Fruit fly (Drosophila melanogaster) whole organism, embryonic: Measurements from ENCODE around the gene Rnf146.

ENCODE experiments used
- CG10209 ChIP-seq: fragments of 200-800 bp; sonication (Bioruptor generic); optimal IDR thresholded peaks from 3 replicates; lab custom pipeline; 2017; ENCODE audit warnings: missing biosample characterization, mild to moderate bottlenecking, missing genetic modification characterization, missing genetic modification reagents
- CG12942 ChIP-seq: fragments of 200-800 bp; sonication (Bioruptor generic); optimal IDR thresholded peaks from 3 replicates; lab custom pipeline; 2016; ENCODE audit warnings: missing biosample characterization, missing genetic modification characterization
- CG13424 ChIP-seq: fragments of 200-800 bp; sonication (Bioruptor generic); optimal IDR thresholded peaks from 2 replicates; lab custom pipeline; 2019; ENCODE audit warnings: missing biosample characterization, mild to moderate bottlenecking, missing genetic modification characterization, moderate library complexity
- CG15696 ChIP-seq: fragments of 200-800 bp; sonication (Bioruptor generic); optimal IDR thresholded peaks from 2 replicates; lab custom pipeline; 2019; ENCODE audit warnings: missing biosample characterization, mild to moderate bottlenecking, missing genetic modification characterization, moderate library complexity
- CG17612 ChIP-seq: fragments of 200-800 bp; sonication (Bioruptor generic); IDR thresholded peaks from 2 replicates; pipeline ENCODE4 v1.3.6; 2022; ENCODE audit warnings: missing biosample characterization, missing genetic modification characterization
- CG1832 ChIP-seq: fragments of 200-800 bp; sonication (Bioruptor generic); optimal IDR thresholded peaks from 2 replicates; lab custom pipeline; 2017; ENCODE audit warnings: missing biosample characterization, mild to moderate bottlenecking, missing genetic modification characterization, inconsistent platforms
- CG2678 ChIP-seq: fragments of 200-800 bp; sonication (Bioruptor generic); optimal IDR thresholded peaks from 3 replicates; lab custom pipeline; 2019; ENCODE audit warnings: missing biosample characterization, mild to moderate bottlenecking, missing genetic modification characterization, moderate library complexity
- CG2875 ChIP-seq: fragments of 200-800 bp; sonication (Bioruptor generic); optimal IDR thresholded peaks from 2 replicates; lab custom pipeline; 2017; ENCODE audit warnings: missing biosample characterization, mild to moderate bottlenecking, missing genetic modification characterization, missing genetic modification reagents
- CG2889 ChIP-seq: fragments of 200-800 bp; sonication (Bioruptor generic); IDR thresholded peaks from 3 replicates; pipeline ENCODE4 v1.3.6; 2022; ENCODE audit warnings: missing biosample characterization, missing genetic modification characterization
- CG3163 ChIP-seq: fragments of 200-800 bp; sonication (Bioruptor generic); optimal IDR thresholded peaks from 3 replicates; lab custom pipeline; 2016; ENCODE audit warnings: missing biosample characterization, missing genetic modification characterization
- CG3847 ChIP-seq: fragments of 200-800 bp; sonication (Bioruptor generic); IDR thresholded peaks from 2 replicates; pipeline ENCODE4 v1.3.6; 2022; ENCODE audit warnings: missing biosample characterization, missing genetic modification characterization
- CG3995 ChIP-seq: fragments of 200-800 bp; sonication (Bioruptor generic); optimal IDR thresholded peaks from 3 replicates; lab custom pipeline; 2016; ENCODE audit warnings: missing biosample characterization, missing genetic modification characterization
- CG4282 ChIP-seq: fragments of 200-800 bp; sonication (Bioruptor generic); optimal IDR thresholded peaks from 2 replicates; lab custom pipeline; 2016; ENCODE audit warnings: missing biosample characterization, missing genetic modification characterization
- CG4360 ChIP-seq: fragments of 200-800 bp; sonication (Bioruptor generic); IDR thresholded peaks from 2 replicates; pipeline ENCODE4 v1.3.6; 2022; ENCODE audit warnings: missing biosample characterization, missing genetic modification characterization
- CG5245 ChIP-seq: fragments of 200-800 bp; sonication (Bioruptor generic); optimal IDR thresholded peaks from 3 replicates; lab custom pipeline; 2016; ENCODE audit warnings: missing biosample characterization, missing genetic modification characterization
- CG5953 ChIP-seq: fragments of 200-800 bp; sonication (Bioruptor generic); IDR thresholded peaks from 2 replicates; pipeline ENCODE4 v1.3.6; 2022; ENCODE audit warnings: missing biosample characterization, missing genetic modification characterization
- CG8388 ChIP-seq: fragments of 200-800 bp; sonication (Bioruptor generic); optimal IDR thresholded peaks from 2 replicates; lab custom pipeline; 2019; ENCODE audit warnings: missing biosample characterization, mild to moderate bottlenecking, missing genetic modification characterization, moderate library complexity
- CG9437 ChIP-seq: fragments of 200-800 bp; sonication (Bioruptor generic); optimal IDR thresholded peaks from 2 replicates; lab custom pipeline; 2018; ENCODE audit warnings: missing biosample characterization, mild to moderate bottlenecking, missing genetic modification characterization
- CTCF ChIP-seq: fragments of 200-800 bp; sonication (Bioruptor generic); optimal IDR thresholded peaks from 2 replicates; lab custom pipeline; 2017; ENCODE audit warnings: missing biosample characterization, mild to moderate bottlenecking, missing genetic modification characterization, moderate library complexity
- Camta ChIP-seq: fragments of 200-800 bp; sonication (Bioruptor generic); optimal IDR thresholded peaks from 2 replicates; lab custom pipeline; 2016; ENCODE audit warnings: missing biosample characterization, missing genetic modification characterization
- CkIIα-i1 ChIP-seq: fragments of 200-800 bp; sonication (Bioruptor generic); IDR thresholded peaks from 2 replicates; pipeline ENCODE4 v1.3.6; 2022; ENCODE audit warnings: missing biosample characterization, missing genetic modification characterization
- CrebB ChIP-seq: fragments of 200-800 bp; sonication (Bioruptor generic); optimal IDR thresholded peaks from 3 replicates; lab custom pipeline; 2018; ENCODE audit warnings: missing biosample characterization, mild to moderate bottlenecking, missing genetic modification characterization
- Eip74EF ChIP-seq, 2 experiments: fragments of 200-800 bp in 1 of 2; fragments of >200 bp in 1 of 2; sonication (Bioruptor generic) in 1 of 2; optimal IDR thresholded peaks; 2 replicates each; lab custom pipeline; 2017 to 2019; ENCODE audit warnings: missing biosample characterization in 2 of 2, missing genetic modification characterization in 2 of 2, mild to moderate bottlenecking in 1 of 2, moderate library complexity in 1 of 2
- Lim3 ChIP-seq: fragments of 200-800 bp; sonication (Bioruptor generic); IDR thresholded peaks from 2 replicates; pipeline ENCODE4 v1.3.6; 2022; ENCODE audit warnings: missing biosample characterization, missing genetic modification characterization
- MESR4 ChIP-seq: fragments of 200-800 bp; sonication (Bioruptor generic); optimal IDR thresholded peaks from 2 replicates; lab custom pipeline; 2018; ENCODE audit warnings: missing biosample characterization, mild to moderate bottlenecking, missing genetic modification characterization, moderate library complexity
- Med ChIP-seq: fragments of 200-800 bp; sonication (Bioruptor generic); peaks from one replicate; lab custom pipeline; 2016; ENCODE audit warnings: missing biosample characterization, missing genetic modification characterization, mild to moderate bottlenecking, inconsistent platforms, moderate library complexity
- NC2β ChIP-seq: fragments of 200-800 bp; sonication (Bioruptor generic); optimal IDR thresholded peaks from 2 replicates; lab custom pipeline; 2016; ENCODE audit warnings: missing biosample characterization, missing genetic modification characterization
- Neu2 ChIP-seq: fragments of 200-800 bp; sonication (Bioruptor generic); optimal IDR thresholded peaks from 3 replicates; lab custom pipeline; 2016; ENCODE audit warnings: missing biosample characterization, missing genetic modification characterization, borderline replicate concordance
- Ptx1 ChIP-seq: fragments of 200-800 bp; sonication (Bioruptor generic); IDR thresholded peaks from 2 replicates; pipeline ENCODE4 v1.3.6; 2022; ENCODE audit warnings: missing biosample characterization, missing genetic modification characterization
- Sry-δ ChIP-seq: fragments of 200-800 bp; sonication (Bioruptor generic); optimal IDR thresholded peaks from 2 replicates; lab custom pipeline; 2016; ENCODE audit warnings: missing biosample characterization, missing genetic modification characterization
- Stat92E ChIP-seq, 3 experiments: fragments of >200 bp in 2 of 3; fragments of 200-800 bp in 1 of 3; sonication (Bioruptor generic) in 1 of 3; optimal IDR thresholded peaks; 2 replicates each; lab custom pipeline; 2017 to 2019; ENCODE audit warnings: missing biosample characterization in 3 of 3, missing genetic modification characterization in 3 of 3, mild to moderate bottlenecking in 1 of 3, moderate library complexity in 1 of 3
- ac ChIP-seq: fragments of 200-800 bp; sonication (Bioruptor generic); optimal IDR thresholded peaks from 3 replicates; lab custom pipeline; 2017; ENCODE audit warnings: missing biosample characterization, mild to moderate bottlenecking, missing genetic modification characterization
- aop ChIP-seq: fragments of 200-800 bp; sonication (Bioruptor generic); IDR thresholded peaks from 2 replicates; pipeline ENCODE4 v1.3.6; 2022; ENCODE audit warnings: missing biosample characterization, missing genetic modification characterization
- ase ChIP-seq: fragments of 200-800 bp; sonication (Bioruptor generic); IDR thresholded peaks from 3 replicates; pipeline ENCODE4 v1.3.6; 2022; ENCODE audit warnings: missing biosample characterization, missing genetic modification characterization
- bab2 ChIP-seq: fragments of 200-800 bp; sonication (Bioruptor generic); optimal IDR thresholded peaks from 2 replicates; lab custom pipeline; 2016; ENCODE audit warnings: missing biosample characterization, missing genetic modification characterization
- cwo ChIP-seq: fragments of 200-800 bp; sonication (Bioruptor generic); optimal IDR thresholded peaks from 3 replicates; lab custom pipeline; 2017; ENCODE audit warnings: missing biosample characterization, missing genetic modification characterization, mild to moderate bottlenecking, moderate library complexity, missing genetic modification reagents
- eyg ChIP-seq: fragments of 200-800 bp; sonication (Bioruptor generic); optimal IDR thresholded peaks from 3 replicates; lab custom pipeline; 2016; ENCODE audit warnings: missing biosample characterization, missing genetic modification characterization
- fu2 ChIP-seq: fragments of 200-800 bp; sonication (Bioruptor generic); optimal IDR thresholded peaks from 2 replicates; lab custom pipeline; 2016; ENCODE audit warnings: missing biosample characterization, missing genetic modification characterization
- gce ChIP-seq: fragments of 200-800 bp; sonication (Bioruptor generic); IDR thresholded peaks from 3 replicates; pipeline ENCODE4 v1.3.6; 2022; ENCODE audit warnings: missing biosample characterization, missing genetic modification characterization
- insv ChIP-seq, 2 experiments: fragments of 200-800 bp; sonication (Bioruptor generic); optimal IDR thresholded peaks; 3 replicates each; lab custom pipeline; 2016 to 2018; ENCODE audit warnings: missing biosample characterization in 2 of 2, missing genetic modification characterization in 2 of 2
- kni ChIP-seq: fragments of 200-800 bp; sonication (Bioruptor generic); optimal IDR thresholded peaks from 3 replicates; lab custom pipeline; 2017; ENCODE audit warnings: mild to moderate bottlenecking, missing biosample characterization, missing genetic modification reagents, missing genetic modification characterization
- lab ChIP-seq: fragments of 200-800 bp; sonication (Bioruptor generic); optimal IDR thresholded peaks from 3 replicates; lab custom pipeline; 2017; ENCODE audit warnings: missing biosample characterization, missing genetic modification characterization, mild to moderate bottlenecking, moderate library complexity, missing genetic modification reagents
- lilli ChIP-seq: fragments of 200-800 bp; sonication (Bioruptor generic); optimal IDR thresholded peaks from 3 replicates; lab custom pipeline; 2016; ENCODE audit warnings: missing biosample characterization, missing genetic modification characterization
- nmo ChIP-seq: fragments of 200-800 bp; sonication (Bioruptor generic); optimal IDR thresholded peaks from 2 replicates; lab custom pipeline; 2018; ENCODE audit warnings: missing biosample characterization, mild to moderate bottlenecking, missing genetic modification characterization, moderate library complexity
- ranshi ChIP-seq: fragments of 200-800 bp; sonication (Bioruptor generic); IDR thresholded peaks from 2 replicates; pipeline ENCODE4 v1.3.6; 2022; ENCODE audit warnings: missing biosample characterization, missing genetic modification characterization
- sqz ChIP-seq: fragments of 200-800 bp; sonication (Bioruptor generic); optimal IDR thresholded peaks from 3 replicates; lab custom pipeline; 2018; ENCODE audit warnings: missing biosample characterization, mild to moderate bottlenecking, missing genetic modification characterization
- stwl ChIP-seq: fragments of 200-800 bp; sonication (Bioruptor generic); optimal IDR thresholded peaks from 3 replicates; lab custom pipeline; 2018; ENCODE audit warnings: missing biosample characterization, mild to moderate bottlenecking, missing genetic modification characterization, moderate library complexity
- trem ChIP-seq: fragments of 200-800 bp; optimal IDR thresholded peaks from 3 replicates; lab custom pipeline; 2019; ENCODE audit warnings: missing biosample characterization, mild to moderate bottlenecking, missing genetic modification characterization, moderate library complexity
- unc-4 ChIP-seq: fragments of 200-800 bp; sonication (Bioruptor generic); IDR thresholded peaks from 2 replicates; pipeline ENCODE4 v1.3.6; 2022; ENCODE audit warnings: missing biosample characterization, missing genetic modification characterization; ENCODE audit not compliant: partially characterized antibody
- vfl ChIP-seq: fragments of 200-800 bp; sonication (Bioruptor generic); optimal IDR thresholded peaks from 2 replicates; lab custom pipeline; 2016; ENCODE audit warnings: missing biosample characterization, missing genetic modification characterization
- zen2 ChIP-seq: fragments of 200-800 bp; sonication (Bioruptor generic); IDR thresholded peaks from 3 replicates; pipeline ENCODE4 v1.3.6; 2022; ENCODE audit warnings: missing biosample characterization, missing genetic modification characterization; ENCODE audit not compliant: partially characterized antibody

The Rnf146 gene

dm6 chr3L:19670492-19670891 lies 27.9 kb upstream of the Rnf146 start (continued):
- TF ChIP-seq unc-4 (no peak), Camta (GFP tag; lab: Kevin White, UChicago) (no peak), trem (no peak), CG5953 (peak; percentile 50; the same call in 1 of the 2 replicates), bab2 (GFP tag; lab: Kevin White, UChicago) (no peak), MESR4 (GFP tag; lab: Kevin White, UChicago) (no peak), CG1832 (GFP tag; lab: Kevin White, UChicago) (no peak), ac (no peak), CG3163 (GFP tag; lab: Kevin White, UChicago) (no peak), CG12942 (GFP tag; lab: Kevin White, UChicago) (peak; percentile 9), ranshi (GFP tag; lab: Robert Waterston, UW) (peak; percentile 48; the same call in 1 of the 2 replicates), zen2 (GFP tag; lab: Robert Waterston, UW) (no peak), CG4282 (GFP tag; lab: Kevin White, UChicago) (no peak), Stat92E (GFP tag; optimal IDR thresholded peaks at IDR 0.05; lab: Kevin White, UChicago) (no peak), Neu2 (GFP tag; lab: Kevin White, UChicago) (no peak), aop (GFP tag; lab: Robert Waterston, UW) (no peak), fu2 (GFP tag; lab: Kevin White, UChicago) (no peak), CG4360 (no peak), CG3847 (GFP tag; lab: Robert Waterston, UW) (no peak), lilli (GFP tag; lab: Kevin White, UChicago) (no peak), CG2875 (GFP tag; lab: Kevin White, UChicago) (peak; percentile 41), NC2β (GFP tag; lab: Kevin White, UChicago) (no peak), CG5245 (GFP tag; lab: Kevin White, UChicago) (no peak), Lim3 (GFP tag; lab: Robert Waterston, UW) (0 out of 2 replicates have a peak, but pooled peaks have one; percentile 13), CG2889 (GFP tag; lab: Robert Waterston, UW) (no peak), sqz (peak; percentile 2), CG10209 (no peak), Med (GFP tag; lab: Kevin White, UChicago) (no peak), insv (GFP tag; optimal IDR thresholded peaks at IDR 0.05; lab: Kevin White, UChicago) (no peak), CG9437 (GFP tag; lab: Kevin White, UChicago) (no peak), CrebB (no peak), CG15696 (tag; lab: Kevin White, UChicago) (no peak), CTCF (GFP tag; lab: Kevin White, UChicago) (no peak), gce (GFP tag; lab: Robert Waterston, UW) (no peak), CG3995 (no peak), kni (GFP tag; lab: Kevin White, UChicago) (no peak), CG8388 (GFP tag; lab: Kevin White, UChicago) (peak; percentile 51), Eip74EF (GFP tag; optimal IDR thresholded peaks at IDR 0.05; lab: Kevin White, UChicago) (no peak), vfl (no peak), Sry-δ (GFP tag; lab: Kevin White, UChicago) (no peak), cwo (GFP tag; lab: Kevin White, UChicago) (no peak), ase (GFP tag; lab: Robert Waterston, UW) (peak; percentile 43; the same call in 2 of the 3 replicates), stwl (tag; lab: Kevin White, UChicago) (no peak), CG13424 (tag; lab: Kevin White, UChicago) (peak; percentile 38), Ptx1 (peak; percentile 58), CkIIα-i1 (GFP tag; lab: Robert Waterston, UW) (no peak), nmo (GFP tag; lab: Kevin White, UChicago) (peak; percentile 49), eyg (GFP tag; lab: Kevin White, UChicago) (no peak), CG2678 (tag; lab: Kevin White, UChicago) (peak; percentile 19), lab (GFP tag; lab: Kevin White, UChicago) (peak; percentile 51), CG17612 (GFP tag; lab: Robert Waterston, UW) (no peak)
